Worm (Caenorhabditis elegans): ENCODE data around the gene sre-52.
"Not testable (repeated sequence)": the region's sequence is repeated elsewhere in the genome, so short reads cannot be mapped to it uniquely, and the experiment has no call there.

The sre-52 gene

DNA sequence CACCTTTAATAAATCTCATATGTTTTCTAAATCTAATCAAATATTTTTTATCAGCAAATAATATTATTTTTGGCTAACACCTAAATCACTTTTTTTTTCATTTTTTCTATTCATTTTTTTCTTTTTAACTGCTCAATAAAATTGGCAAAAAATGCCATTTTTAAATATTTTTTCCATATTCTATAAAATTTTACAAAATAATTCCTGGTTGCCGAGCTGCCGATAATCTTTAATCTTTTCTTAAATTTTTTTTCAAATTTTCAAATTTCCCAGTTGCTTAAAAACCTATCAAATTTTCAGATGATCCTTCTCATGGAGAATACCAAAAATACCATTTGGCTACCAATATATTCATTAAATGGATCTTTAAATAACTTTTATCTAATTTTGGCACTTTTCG lies 24.0 kb upstream of the sre-52 start, which contains the start of gene sre-51:
TSS of gene sre-51 (plus strand) at position 301 of the 400 bp plus-strand sequence.
- TF ChIP-seq nhr-12 (tag; optimal IDR thresholded peaks at IDR 0.05) (no peak), alr-1 (tag; optimal IDR thresholded peaks at IDR 0.05) (no peak), crh-2 (tag; optimal IDR thresholded peaks at IDR 0.05) (no peak), mbf-1 (tag; optimal IDR thresholded peaks at IDR 0.05) (no peak), lsy-2 (tag; optimal IDR thresholded peaks at IDR 0.05) (no peak), lin-39 (tag; optimal IDR thresholded peaks at IDR 0.05) (no peak)

ce11 chrII:12318541-12318940 lies 17.0 kb upstream of the sre-52 start, which contains the start of gene sre-49:
TSS of gene sre-49 (plus strand) at chrII:12318841.
- not testable (repeated sequence) for TF ChIP-seq aly-2 (tag; optimal IDR thresholded peaks at IDR 0.05); ztf-1 (GFP tag; conservative IDR thresholded peaks at IDR 0.05); unc-39 (tag; optimal IDR thresholded peaks at IDR 0.05)

ce11 chrII:12323305-12323704 lies 12.2 kb upstream of the sre-52 start, which contains the start of gene sre-53:
TSS of gene sre-53 (minus strand) at chrII:12323405.
- no peak for TF ChIP-seq nhr-23 (tag; optimal IDR thresholded peaks at IDR 0.05)

ce11 chrII:12324159-12324558 lies 11.4 kb upstream of the sre-52 start, which contains the start of gene sre-56:
TSS of gene sre-56 (plus strand) at chrII:12324459.
- TF ChIP-seq nhr-10 (tag; optimal IDR thresholded peaks at IDR 0.05) (no peak), mab-5 (tag; optimal IDR thresholded peaks at IDR 0.05) (no peak), elt-1 (tag; optimal IDR thresholded peaks at IDR 0.05) (no peak), nhr-21 (tag; optimal IDR thresholded peaks at IDR 0.05) (no peak), nhr-23 (tag; optimal IDR thresholded peaks at IDR 0.05) (no peak), aly-2 (tag; optimal IDR thresholded peaks at IDR 0.05) (no peak)

DNA sequence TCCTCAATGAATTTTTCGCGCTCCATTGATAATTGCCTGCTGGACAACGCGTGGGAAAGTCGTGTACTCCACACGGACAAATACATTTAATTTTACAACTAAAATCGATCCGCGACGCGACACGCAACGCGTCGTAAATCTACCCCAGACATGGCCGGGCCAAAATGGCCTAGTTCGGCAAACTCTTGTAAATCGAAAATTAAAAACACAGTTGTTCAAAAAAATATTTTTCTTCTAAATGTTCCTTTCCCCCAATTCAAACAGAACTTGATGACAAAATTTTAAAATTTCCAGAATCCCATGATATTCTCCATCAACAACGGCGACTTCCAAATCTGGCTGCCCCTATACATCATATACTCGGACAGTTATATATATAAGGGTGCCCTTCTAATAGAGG lies 6.5 kb upstream of the sre-52 start, which contains the start of gene sre-55:
TSS of gene sre-55 (plus strand) at position 301 of the 400 bp plus-strand sequence.
- TF ChIP-seq nhr-21 (tag; optimal IDR thresholded peaks at IDR 0.05): no peak
- no peak for TF ChIP-seq nhr-77 (tag; optimal IDR thresholded peaks at IDR 0.05)
- no peak for TF ChIP-seq ceh-16 (tag; optimal IDR thresholded peaks at IDR 0.05)
- TF ChIP-seq dmd-4 (tag; optimal IDR thresholded peaks at IDR 0.05): no peak
- TF ChIP-seq nhr-25 (tag; optimal IDR thresholded peaks at IDR 0.05): no peak

ce11 chrII:12332624-12333023 lies 2.9 kb upstream of the sre-52 start, which contains the start of gene sre-54:
TSS of gene sre-54 (plus strand) at chrII:12332924.
- TF ChIP-seq ZK546.5 (tag; optimal IDR thresholded peaks at IDR 0.05): no peak

DNA sequence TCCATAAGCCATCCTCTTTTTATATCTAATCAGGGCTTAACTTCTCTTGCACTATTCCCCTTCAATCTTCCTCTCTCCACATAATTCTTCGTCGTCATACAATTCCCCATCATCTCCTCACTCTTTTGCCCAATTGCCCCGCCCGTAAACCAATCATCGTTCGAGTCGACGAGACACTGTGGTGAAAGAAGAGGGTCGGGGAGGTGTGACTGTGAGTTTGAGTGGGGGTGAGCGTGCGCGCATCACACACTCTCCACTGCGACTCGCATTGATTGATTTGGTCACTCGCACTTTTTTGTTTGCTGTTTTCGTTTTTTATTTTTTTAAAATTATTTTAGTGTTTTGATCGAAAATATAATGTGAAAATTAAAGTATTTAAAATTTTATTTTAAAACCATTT lies 3.6 kb downstream of the sre-52 start:
- TF ChIP-seq F13H6.1 (tag; optimal IDR thresholded peaks at IDR 0.05) (peak; percentile 52), unc-39 (tag; optimal IDR thresholded peaks at IDR 0.05) (no peak), ztf-4 (tag; optimal IDR thresholded peaks at IDR 0.05) (no peak), nhr-23 (tag; optimal IDR thresholded peaks at IDR 0.05) (no peak), C34F6.9 (tag; optimal IDR thresholded peaks at IDR 0.05) (peak; percentile 82), nhr-25 (tag; optimal IDR thresholded peaks at IDR 0.05) (peak; percentile 80), lin-13 (GFP tag; optimal IDR thresholded peaks at IDR 0.05) (peak; percentile 69), lin-11 (tag; optimal IDR thresholded peaks at IDR 0.05) (peak; percentile 59), mab-5 (tag; optimal IDR thresholded peaks at IDR 0.05) (peak; percentile 62), sem-4 (tag; optimal IDR thresholded peaks at IDR 0.05) (no peak), sma-3 (GFP tag; optimal IDR thresholded peaks at IDR 0.05) (peak; percentile 58), gmeb-1 (tag; optimal IDR thresholded peaks at IDR 0.05) (peak; percentile 69), fos-1 (tag; optimal IDR thresholded peaks at IDR 0.05) (peak; percentile 71), blmp-1 (tag; optimal IDR thresholded peaks at IDR 0.05; ENCODE audit: insufficient read depth) (peak; percentile 4), nhr-129 (tag; optimal IDR thresholded peaks at IDR 0.05) (peak; percentile 69), dmd-4 (tag; optimal IDR thresholded peaks at IDR 0.05) (no peak), snpc-4 (tag; optimal IDR thresholded peaks at IDR 0.05) (peak; percentile 56), lsy-2 (tag; optimal IDR thresholded peaks at IDR 0.05) (peak; percentile 76 to 95), crh-2 (tag; optimal IDR thresholded peaks at IDR 0.05) (peak; percentile 65), unc-55 (GFP tag; optimal IDR thresholded peaks at IDR 0.05) (peak; percentile 85), egl-27 (tag; optimal IDR thresholded peaks at IDR 0.05) (peak; percentile 9), unc-62 (GFP tag; optimal IDR thresholded peaks at IDR 0.05) (no peak), nhr-21 (tag; optimal IDR thresholded peaks at IDR 0.05) (peak; percentile 19), ZK546.5 (tag; optimal IDR thresholded peaks at IDR 0.05) (no peak)
